Worm (Caenorhabditis elegans): ENCODE data around the gene pqn-39.

pqn-39 gene

ce11 chrX:13968292-13968691 lies at the start of gene pqn-39:
pqn-39 (minus strand) TSS chrX:13968676.
- TF ChIP-seq ceh-82 (tag; optimal IDR thresholded peaks at IDR 0.05) (no peak), lsy-12 (tag; optimal IDR thresholded peaks at IDR 0.05) (no peak)

ce11 chrX:14016698-14017097 lies 48.2 kb upstream of the pqn-39 start:
- TF ChIP-seq elt-1 (tag; optimal IDR thresholded peaks at IDR 0.05) (peak; percentile 39), mml-1 (tag; optimal IDR thresholded peaks at IDR 0.05) (no peak), zag-1 (tag; optimal IDR thresholded peaks at IDR 0.05) (no peak), nhr-67 (tag; optimal IDR thresholded peaks at IDR 0.05) (no peak), jun-1 (tag; optimal IDR thresholded peaks at IDR 0.05) (no peak), nhr-77 (tag; optimal IDR thresholded peaks at IDR 0.05) (no peak), snpc-4 (tag; optimal IDR thresholded peaks at IDR 0.05) (peak; percentile 22), lin-15B (tag; optimal IDR thresholded peaks at IDR 0.05) (peak; percentile 7), elt-2 (tag; optimal IDR thresholded peaks at IDR 0.05) (no peak), unc-39 (tag; optimal IDR thresholded peaks at IDR 0.05) (no peak), nhr-12 (tag; optimal IDR thresholded peaks at IDR 0.05) (no peak), fos-1 (tag; optimal IDR thresholded peaks at IDR 0.05) (no peak), nhr-43 (tag; optimal IDR thresholded peaks at IDR 0.05; ENCODE audit: poor library complexity, severe bottlenecking) (no peak), ceh-16 (tag; optimal IDR thresholded peaks at IDR 0.05) (no peak), nhr-237 (tag; optimal IDR thresholded peaks at IDR 0.05) (no peak), nhr-25 (tag; optimal IDR thresholded peaks at IDR 0.05) (no peak), egl-5 (tag; optimal IDR thresholded peaks at IDR 0.05) (peak; percentile 19), nhr-28 (tag; optimal IDR thresholded peaks at IDR 0.05) (no peak), sea-2 (GFP tag; optimal IDR thresholded peaks at IDR 0.05) (no peak), unc-62 (GFP tag; optimal IDR thresholded peaks at IDR 0.05) (peak; percentile 68), R02D3.7 (tag; optimal IDR thresholded peaks at IDR 0.05) (no peak), mdl-1 (tag; optimal IDR thresholded peaks at IDR 0.05) (no peak), egl-27 (tag; optimal IDR thresholded peaks at IDR 0.05) (no peak), nfya-1 (tag; optimal IDR thresholded peaks at IDR 0.05; ENCODE audit: insufficient read depth) (peak; percentile 88), hmg-11 (tag; optimal IDR thresholded peaks at IDR 0.05) (peak; percentile 86), ceh-28 (tag; optimal IDR thresholded peaks at IDR 0.05) (no peak), ztf-11 (tag; optimal IDR thresholded peaks at IDR 0.05) (no peak), ZK546.5 (tag; optimal IDR thresholded peaks at IDR 0.05) (no peak), nhr-76 (tag; optimal IDR thresholded peaks at IDR 0.05) (no peak), ceh-82 (tag; optimal IDR thresholded peaks at IDR 0.05) (no peak), skn-1 (tag; optimal IDR thresholded peaks at IDR 0.05) (no peak), fkh-2 (tag; optimal IDR thresholded peaks at IDR 0.05) (no peak), pqm-1 (tag; optimal IDR thresholded peaks at IDR 0.05) (no peak), eor-1 (tag; optimal IDR thresholded peaks at IDR 0.05) (no peak), fkh-10 (GFP tag; optimal IDR thresholded peaks at IDR 0.05) (peak; percentile 65), ceh-9 (tag; optimal IDR thresholded peaks at IDR 0.05) (no peak), tbx-2 (tag; optimal IDR thresholded peaks at IDR 0.05) (peak; percentile 55), daf-12 (tag; optimal IDR thresholded peaks at IDR 0.05) (no peak), lin-39 (tag; optimal IDR thresholded peaks at IDR 0.05) (peak; percentile 48), nhr-11 (tag; optimal IDR thresholded peaks at IDR 0.05) (no peak), nhr-23 (tag; optimal IDR thresholded peaks at IDR 0.05) (no peak), ztf-4 (tag; optimal IDR thresholded peaks at IDR 0.05) (no peak)

ce11 chrX:14015808-14016207 lies 47.3 kb upstream of the pqn-39 start:
- TF ChIP-seq ztf-4 (tag; optimal IDR thresholded peaks at IDR 0.05) (no peak), fkh-2 (tag; optimal IDR thresholded peaks at IDR 0.05) (no peak), pqm-1 (tag; optimal IDR thresholded peaks at IDR 0.05) (peak; percentile 1), lin-15B (tag; optimal IDR thresholded peaks at IDR 0.05) (peak; percentile 14), snpc-4 (tag; optimal IDR thresholded peaks at IDR 0.05) (peak; percentile 1), nhr-12 (tag; optimal IDR thresholded peaks at IDR 0.05) (no peak), ztf-11 (tag; optimal IDR thresholded peaks at IDR 0.05) (no peak), ceh-9 (tag; optimal IDR thresholded peaks at IDR 0.05) (no peak), nfya-1 (tag; optimal IDR thresholded peaks at IDR 0.05; ENCODE audit: insufficient read depth) (peak; percentile 63), ceh-16 (tag; optimal IDR thresholded peaks at IDR 0.05) (no peak), eor-1 (tag; optimal IDR thresholded peaks at IDR 0.05) (no peak), nhr-237 (tag; optimal IDR thresholded peaks at IDR 0.05) (no peak), nhr-11 (tag; optimal IDR thresholded peaks at IDR 0.05) (peak; percentile 30), fos-1 (tag; optimal IDR thresholded peaks at IDR 0.05) (no peak), egl-27 (tag; optimal IDR thresholded peaks at IDR 0.05) (no peak), R02D3.7 (tag; optimal IDR thresholded peaks at IDR 0.05) (peak; percentile 24), nhr-28 (tag; optimal IDR thresholded peaks at IDR 0.05) (no peak), aly-2 (tag; optimal IDR thresholded peaks at IDR 0.05) (no peak), unc-39 (tag; optimal IDR thresholded peaks at IDR 0.05) (no peak), lsy-12 (tag; optimal IDR thresholded peaks at IDR 0.05) (peak; percentile 61), hmg-11 (tag; optimal IDR thresholded peaks at IDR 0.05) (peak; percentile 94), mdl-1 (tag; optimal IDR thresholded peaks at IDR 0.05) (no peak), daf-12 (tag; optimal IDR thresholded peaks at IDR 0.05) (no peak), elt-1 (tag; optimal IDR thresholded peaks at IDR 0.05) (no peak), fkh-10 (GFP tag; optimal IDR thresholded peaks at IDR 0.05) (peak; percentile 53), ceh-82 (tag; optimal IDR thresholded peaks at IDR 0.05) (no peak), nhr-76 (tag; optimal IDR thresholded peaks at IDR 0.05) (peak; percentile 16), nhr-23 (tag; optimal IDR thresholded peaks at IDR 0.05) (no peak), elt-2 (tag; optimal IDR thresholded peaks at IDR 0.05) (peak; percentile 53), pha-4 (tag; optimal IDR thresholded peaks at IDR 0.05) (peak; percentile 75), unc-62 (GFP tag; optimal IDR thresholded peaks at IDR 0.05) (no peak), nhr-77 (tag; optimal IDR thresholded peaks at IDR 0.05) (no peak), lin-39 (tag; optimal IDR thresholded peaks at IDR 0.05) (peak; percentile 36), ZK546.5 (tag; optimal IDR thresholded peaks at IDR 0.05) (no peak), elt-3 (tag; optimal IDR thresholded peaks at IDR 0.05) (no peak), ceh-28 (tag; optimal IDR thresholded peaks at IDR 0.05) (no peak)

Measured in whole organism, L3 larva.